Fruit fly (Drosophila melanogaster) whole organism, embryonic: ENCODE data around the gene TBC1D16.

Source experiments
- Aef1 ChIP-seq: fragments of 200-800 bp; sonication (Bioruptor generic); IDR thresholded peaks from 3 replicates; pipeline ENCODE4 v1.3.6; 2022; ENCODE audit warnings: missing biosample characterization, missing genetic modification characterization
- Bgb ChIP-seq: fragments of 200-800 bp; sonication (Bioruptor generic); IDR thresholded peaks from 2 replicates; pipeline ENCODE4 v1.3.6; 2022; ENCODE audit warnings: missing biosample characterization, missing genetic modification characterization; ENCODE audit not compliant: partially characterized antibody
- CG10654 ChIP-seq: fragments of 200-800 bp; sonication (Bioruptor generic); optimal IDR thresholded peaks from 2 replicates; lab custom pipeline; 2016; ENCODE audit warnings: missing biosample characterization, missing genetic modification characterization
- CG11696 ChIP-seq: fragments of 200-800 bp; sonication (Bioruptor generic); IDR thresholded peaks from 2 replicates; pipeline ENCODE4 v1.3.6; 2022; ENCODE audit warnings: missing biosample characterization, missing genetic modification characterization
- CG12071 ChIP-seq: fragments of 200-800 bp; sonication (Bioruptor generic); optimal IDR thresholded peaks from 3 replicates; lab custom pipeline; 2018; ENCODE audit warnings: missing biosample characterization, mild to moderate bottlenecking, missing genetic modification characterization
- CG12219 ChIP-seq: fragments of 200-800 bp; sonication (Bioruptor generic); optimal IDR thresholded peaks from 3 replicates; lab custom pipeline; 2018; ENCODE audit warnings: missing biosample characterization, mild to moderate bottlenecking, missing genetic modification characterization
- CG13296 ChIP-seq: fragments of 200-800 bp; sonication (Bioruptor generic); optimal IDR thresholded peaks from 3 replicates; lab custom pipeline; 2018; ENCODE audit warnings: missing biosample characterization, mild to moderate bottlenecking, missing genetic modification characterization
- CG13624 ChIP-seq: fragments of 200-800 bp; sonication (Bioruptor generic); optimal IDR thresholded peaks from 2 replicates; lab custom pipeline; 2016; ENCODE audit warnings: missing biosample characterization, missing genetic modification characterization
- CG1647 ChIP-seq: fragments of 200-800 bp; sonication (Bioruptor generic); optimal IDR thresholded peaks from 3 replicates; lab custom pipeline; 2016; ENCODE audit warnings: missing biosample characterization, missing genetic modification characterization
- CG17829 ChIP-seq: fragments of 200-800 bp; optimal IDR thresholded peaks from 2 replicates; lab custom pipeline; 2019; ENCODE audit warnings: missing biosample characterization, mild to moderate bottlenecking, missing genetic modification characterization, moderate library complexity
- CG18011 ChIP-seq: fragments of 200-800 bp; sonication (Bioruptor generic); optimal IDR thresholded peaks from 2 replicates; lab custom pipeline; 2017; ENCODE audit warnings: missing biosample characterization, missing genetic modification characterization, mild to moderate bottlenecking, moderate library complexity, missing genotype
- CG2712 ChIP-seq: fragments of 200-800 bp; optimal IDR thresholded peaks from 3 replicates; lab custom pipeline; 2019; ENCODE audit warnings: missing biosample characterization, mild to moderate bottlenecking, missing genetic modification characterization, moderate library complexity
- CG30020 ChIP-seq: fragments of 200-800 bp; optimal IDR thresholded peaks from 2 replicates; lab custom pipeline; 2019; ENCODE audit warnings: missing biosample characterization, mild to moderate bottlenecking, missing genetic modification characterization, moderate library complexity
- CG31224 ChIP-seq: fragments of 200-800 bp; sonication (Bioruptor generic); IDR thresholded peaks from 2 replicates; pipeline ENCODE4 v1.3.6; 2022; ENCODE audit warnings: missing biosample characterization, missing genetic modification characterization
- CG34422 ChIP-seq: fragments of 200-800 bp; sonication (Bioruptor generic); IDR thresholded peaks from 3 replicates; pipeline ENCODE4 v1.3.6; 2022; ENCODE audit warnings: missing biosample characterization, missing genetic modification characterization
- CG4424 ChIP-seq: fragments of 200-800 bp; sonication (Bioruptor generic); optimal IDR thresholded peaks from 3 replicates; lab custom pipeline; 2016; ENCODE audit warnings: missing biosample characterization, missing genetic modification characterization
- CG9817 ChIP-seq: fragments of 200-800 bp; sonication (Bioruptor generic); optimal IDR thresholded peaks from 2 replicates; lab custom pipeline; 2018; ENCODE audit warnings: missing biosample characterization, mild to moderate bottlenecking, missing genetic modification characterization, moderate library complexity
- CkIIα-i1 ChIP-seq: fragments of 200-800 bp; sonication (Bioruptor generic); IDR thresholded peaks from 2 replicates; pipeline ENCODE4 v1.3.6; 2022; ENCODE audit warnings: missing biosample characterization, missing genetic modification characterization
- Eip74EF ChIP-seq, 2 experiments: fragments of 200-800 bp in 1 of 2; fragments of >200 bp in 1 of 2; sonication (Bioruptor generic) in 1 of 2; optimal IDR thresholded peaks; 2 replicates each; lab custom pipeline; 2017 to 2019; ENCODE audit warnings: missing biosample characterization in 2 of 2, missing genetic modification characterization in 2 of 2, mild to moderate bottlenecking in 1 of 2, moderate library complexity in 1 of 2
- Gug ChIP-seq: fragments of 200-800 bp; sonication (Bioruptor generic); IDR thresholded peaks from 4 replicates; pipeline ENCODE4 v1.3.6; 2022; ENCODE audit warnings: missing biosample characterization, missing genetic modification characterization
- H2.0 ChIP-seq: fragments of 200-800 bp; sonication (Bioruptor generic); IDR thresholded peaks from 2 replicates; pipeline ENCODE4 v1.3.6; 2022; ENCODE audit warnings: missing biosample characterization, missing genetic modification characterization
- HmgD ChIP-seq: fragments of 200-800 bp; sonication (Bioruptor generic); optimal IDR thresholded peaks from 3 replicates; lab custom pipeline; 2016; ENCODE audit warnings: missing biosample characterization, missing genetic modification characterization
- Hmr ChIP-seq: fragments of 200-800 bp; sonication (Bioruptor generic); optimal IDR thresholded peaks from 3 replicates; lab custom pipeline; 2017; ENCODE audit warnings: mild to moderate bottlenecking, missing biosample characterization, missing genetic modification reagents, missing genetic modification characterization
- Mes4 ChIP-seq: fragments of 200-800 bp; sonication (Bioruptor generic); optimal IDR thresholded peaks from 2 replicates; lab custom pipeline; 2016; ENCODE audit warnings: missing biosample characterization, missing genetic modification characterization
- Nf-YA ChIP-seq: fragments of 200-800 bp; sonication (Bioruptor generic); IDR thresholded peaks from 2 replicates; pipeline ENCODE4 v1.3.6; 2022; ENCODE audit warnings: missing biosample characterization, missing genetic modification characterization
- Sry-δ ChIP-seq: fragments of 200-800 bp; sonication (Bioruptor generic); optimal IDR thresholded peaks from 2 replicates; lab custom pipeline; 2016; ENCODE audit warnings: missing biosample characterization, missing genetic modification characterization
- Xrp1 ChIP-seq: fragments of 200-800 bp; sonication (Bioruptor generic); IDR thresholded peaks from 2 replicates; pipeline ENCODE4 v1.3.6; 2022; ENCODE audit warnings: missing biosample characterization, missing genetic modification characterization
- al ChIP-seq: fragments of 200-800 bp; sonication (Bioruptor generic); IDR thresholded peaks from 2 replicates; pipeline ENCODE4 v1.3.6; 2022; ENCODE audit warnings: missing biosample characterization, missing genetic modification characterization
- crol ChIP-seq: fragments of 200-800 bp; sonication (Bioruptor generic); IDR thresholded peaks from 2 replicates; pipeline ENCODE4 v1.3.6; 2022; ENCODE audit warnings: missing biosample characterization, missing genetic modification characterization
- crp ChIP-seq, 2 experiments: fragments of 200-800 bp; sonication (Bioruptor generic); optimal IDR thresholded peaks; 2 replicates in 1 of 2; 3 replicates in 1 of 2; lab custom pipeline; 2017; ENCODE audit warnings: missing biosample characterization in 2 of 2, missing genetic modification characterization in 2 of 2, mild to moderate bottlenecking in 1 of 2, moderate library complexity in 1 of 2
- cwo ChIP-seq: fragments of 200-800 bp; sonication (Bioruptor generic); optimal IDR thresholded peaks from 3 replicates; lab custom pipeline; 2017; ENCODE audit warnings: missing biosample characterization, missing genetic modification characterization, mild to moderate bottlenecking, moderate library complexity, missing genetic modification reagents
- dan ChIP-seq: fragments of 200-800 bp; sonication (Bioruptor generic); IDR thresholded peaks from 2 replicates; pipeline ENCODE4 v1.3.6; 2022; ENCODE audit warnings: missing biosample characterization, missing genetic modification characterization
- dati ChIP-seq: fragments of 200-800 bp; sonication (Bioruptor generic); IDR thresholded peaks from 2 replicates; pipeline ENCODE4 v1.3.6; 2022; ENCODE audit warnings: missing biosample characterization, missing genetic modification characterization
- eve ChIP-seq, 2 experiments: fragments of >200 bp; optimal IDR thresholded peaks; 2 replicates each; lab custom pipeline; 2017; ENCODE audit warnings: missing biosample characterization in 2 of 2, missing genetic modification characterization in 2 of 2
- ewg ChIP-seq: fragments of 200-800 bp; sonication (Bioruptor generic); optimal IDR thresholded peaks from 3 replicates; lab custom pipeline; 2017; ENCODE audit warnings: mild to moderate bottlenecking, missing biosample characterization, missing genetic modification reagents, missing genetic modification characterization
- eyg ChIP-seq: fragments of 200-800 bp; sonication (Bioruptor generic); optimal IDR thresholded peaks from 3 replicates; lab custom pipeline; 2016; ENCODE audit warnings: missing biosample characterization, missing genetic modification characterization
- fd102C ChIP-seq: fragments of 200-800 bp; sonication (Bioruptor generic); optimal IDR thresholded peaks from 2 replicates; lab custom pipeline; 2018; ENCODE audit warnings: missing biosample characterization, mild to moderate bottlenecking, missing genetic modification characterization, moderate library complexity
- ftz-f1 ChIP-seq: fragments of 200-800 bp; sonication (Bioruptor generic); optimal IDR thresholded peaks from 2 replicates; lab custom pipeline; 2016; ENCODE audit warnings: missing biosample characterization, missing genetic modification characterization
- klu ChIP-seq: fragments of 200-800 bp; sonication (Bioruptor generic); IDR thresholded peaks from 2 replicates; pipeline ENCODE4 v1.3.6; 2022; ENCODE audit warnings: missing biosample characterization, missing genetic modification characterization
- mirr ChIP-seq: fragments of 200-800 bp; sonication (Bioruptor generic); optimal IDR thresholded peaks from 3 replicates; lab custom pipeline; 2018; ENCODE audit warnings: missing biosample characterization, mild to moderate bottlenecking, missing genetic modification characterization
- otp ChIP-seq: fragments of 200-800 bp; sonication (Bioruptor generic); IDR thresholded peaks from 3 replicates; pipeline ENCODE4, ENCODE4 v1.3.6; 2022; ENCODE audit warnings: missing biosample characterization, missing genetic modification characterization
- prd ChIP-seq, 3 experiments: fragments of >200 bp in 2 of 3; fragments of 200-800 bp in 1 of 3; sonication (Bioruptor generic) in 1 of 3; optimal IDR thresholded peaks in 2 of 3; IDR thresholded peaks in 1 of 3; 2 replicates in 2 of 3; 3 replicates in 1 of 3; pipeline versions ENCODE4 v1.3.6 to Lab custom; 2017 to 2022; ENCODE audit warnings: missing biosample characterization in 1 of 3, missing genetic modification characterization in 1 of 3
- repo ChIP-seq: fragments of 200-800 bp; sonication (Bioruptor generic); optimal IDR thresholded peaks from 2 replicates; lab custom pipeline; 2016; ENCODE audit warnings: missing biosample characterization, missing genetic modification characterization
- sd ChIP-seq: fragments of 200-800 bp; sonication (Bioruptor generic); optimal IDR thresholded peaks from 3 replicates; lab custom pipeline; 2018; ENCODE audit warnings: missing biosample characterization, mild to moderate bottlenecking, missing genetic modification characterization, moderate library complexity
- sens ChIP-seq: fragments of 200-800 bp; sonication (Bioruptor generic); peaks from one replicate; lab custom pipeline; 2016; ENCODE audit warnings: missing biosample characterization, missing genetic modification characterization
- slou ChIP-seq: fragments of 200-800 bp; sonication (Bioruptor generic); optimal IDR thresholded peaks from 3 replicates; lab custom pipeline; 2016; ENCODE audit warnings: missing biosample characterization, missing genetic modification characterization
- sqz ChIP-seq: fragments of 200-800 bp; sonication (Bioruptor generic); optimal IDR thresholded peaks from 3 replicates; lab custom pipeline; 2018; ENCODE audit warnings: missing biosample characterization, mild to moderate bottlenecking, missing genetic modification characterization
- vnd ChIP-seq: fragments of 200-800 bp; sonication (Bioruptor generic); IDR thresholded peaks from 3 replicates; pipeline ENCODE4 v1.3.6; 2022; ENCODE audit warnings: missing biosample characterization, missing genetic modification characterization; ENCODE audit not compliant: partially characterized antibody
- zfh2 ChIP-seq: fragments of 200-800 bp; sonication (Bioruptor generic); optimal IDR thresholded peaks from 2 replicates; lab custom pipeline; 2016; ENCODE audit warnings: missing biosample characterization, missing genetic modification characterization

The TBC1D16 gene

dm6 chr2L:10386208-10386805, 49.1 kb downstream of the TBC1D16 start, which contains the start of the genes Cdk1 and mRpS7 (continued):
- TF ChIP-seq repo (GFP tag; lab: Kevin White, UChicago) (no peak), CkIIα-i1 (GFP tag; lab: Robert Waterston, UW) (no peak), CG34422 (GFP tag; lab: Robert Waterston, UW) (peak; percentile 34; the same call in 2 of the 3 replicates), otp (0 out of 3 replicates have a peak, but pooled peaks have one; percentile 41), prd (optimal IDR thresholded peaks at IDR 0.05; lab: Kevin White, UChicago) (no peak), prd (GFP tag; IDR thresholded peaks at IDR 0.05; lab: Robert Waterston, UW) (peak; percentile 81), Nf-YA (GFP tag; lab: Robert Waterston, UW) (no peak), sens (GFP tag; lab: Kevin White, UChicago) (peak; percentile 94), H2.0 (peak; percentile 76), mirr (GFP tag; lab: Kevin White, UChicago) (no peak), Hmr (peak; percentile 73), CG9817 (peak; percentile 68), Gug (GFP tag; lab: Robert Waterston, UW) (no peak), dan (no peak), Eip74EF (GFP tag; optimal IDR thresholded peaks at IDR 0.05; lab: Kevin White, UChicago) (peak in 1 of 2 experiments; percentile 38), Xrp1 (peak; percentile 69), CG12071 (GFP tag; lab: Kevin White, UChicago) (no peak), al (peak; percentile 54), CG11696 (GFP tag; lab: Robert Waterston, UW) (0 out of 2 replicates have a peak, but pooled peaks have one; percentile 51), ewg (GFP tag; lab: Kevin White, UChicago) (peak; percentile 52), CG13296 (GFP tag; lab: Kevin White, UChicago) (peak; percentile 54), CG30020 (tag; lab: Kevin White, UChicago) (peak; percentile 100), cwo (GFP tag; lab: Kevin White, UChicago) (peak; percentile 44), sd (tag; lab: Kevin White, UChicago) (peak; percentile 59), klu (GFP tag; lab: Robert Waterston, UW) (no peak; the same call in 1 of the 2 replicates), crol (GFP tag; lab: Robert Waterston, UW) (no peak), CG12219 (GFP tag; lab: Kevin White, UChicago) (peak; percentile 33), CG4424 (peak; percentile 70), sqz (GFP tag; lab: Kevin White, UChicago) (peak; percentile 39), dati (GFP tag; lab: Robert Waterston, UW) (peak; percentile 16; the same call in 1 of the 2 replicates), CG1647 (GFP tag; lab: Kevin White, UChicago) (no peak), HmgD (GFP tag; lab: Kevin White, UChicago) (peak; percentile 36), vnd (no peak), eve (GFP tag; optimal IDR thresholded peaks at IDR 0.05; lab: Kevin White, UChicago) (peak in 1 of 2 experiments; percentile 41), CG2712 (peak; percentile 84), Bgb (GFP tag; lab: Robert Waterston, UW) (no peak), CG31224 (peak; percentile 39; the same call in 1 of the 2 replicates), CG17829 (tag; lab: Kevin White, UChicago) (peak; percentile 70), fd102C (GFP tag; lab: Kevin White, UChicago) (no peak), slou (GFP tag; lab: Kevin White, UChicago) (peak; percentile 45), CG13624 (GFP tag; lab: Kevin White, UChicago) (peak; percentile 63), Aef1 (GFP tag; lab: Robert Waterston, UW) (peak; percentile 53), zfh2 (GFP tag; lab: Kevin White, UChicago) (peak; percentile 52), crp (GFP tag; optimal IDR thresholded peaks at IDR 0.05; lab: Kevin White, UChicago) (peak in 1 of 2 experiments; percentile 35), CG18011 (GFP tag; lab: Kevin White, UChicago) (peak; percentile 9), eyg (no peak), Sry-δ (GFP tag; lab: Kevin White, UChicago) (peak; percentile 32), ftz-f1 (no peak), Mes4 (peak; percentile 47), CG10654 (GFP tag; lab: Kevin White, UChicago) (peak; percentile 46)
